Worm (Caenorhabditis elegans) whole organism, L1 larva: Measurements from ENCODE around the gene R02F2.7.
A peak's percentile ranks its signal among the peaks of the same experiment; 100 is the strongest.

Experiments
- C16A3.4 ChIP-seq: fragments of 150-350 bp; optimal IDR thresholded peaks from 2 replicates; lab custom pipeline; 2014; ENCODE audit warnings: missing biosample characterization, missing genetic modification characterization
- F16B12.6 ChIP-seq: fragments of 150-350 bp; optimal IDR thresholded peaks from 2 replicates; lab custom pipeline; 2014; ENCODE audit warnings: missing biosample characterization, missing genetic modification characterization
- aha-1 ChIP-seq: fragments of 150-350 bp; optimal IDR thresholded peaks from 2 replicates; lab custom pipeline; 2014; ENCODE audit warnings: missing biosample characterization, missing genetic modification characterization
- ama-1 ChIP-seq: fragments of 150-350 bp; optimal IDR thresholded peaks from 2 replicates; lab custom pipeline; 2014
- blmp-1 ChIP-seq: fragments of 150-350 bp; optimal IDR thresholded peaks from 2 replicates; lab custom pipeline; 2014; ENCODE audit warnings: missing biosample characterization, missing genetic modification characterization
- ceh-63 ChIP-seq: fragments of 200-800 bp; sonication (Bioruptor generic); optimal IDR thresholded peaks from 2 replicates; lab custom pipeline; 2018; ENCODE audit warnings: mild to moderate bottlenecking, missing genetic modification characterization, missing compliant biosample characterization
- ceh-8 ChIP-seq: fragments of 200-800 bp; sonication (Bioruptor generic); optimal IDR thresholded peaks from 2 replicates; lab custom pipeline; 2018; ENCODE audit warnings: mild to moderate bottlenecking, missing genetic modification characterization, moderate library complexity, missing compliant biosample characterization
- ceh-82 ChIP-seq, 3 experiments: fragments of 150-350 bp in 1 of 3; sonication (generic microtip) in 2 of 3; optimal IDR thresholded peaks; 2 replicates each; lab custom pipeline; 2014 to 2017; ENCODE audit warnings: missing biosample characterization in 3 of 3, missing genetic modification characterization in 3 of 3
- ceh-88 ChIP-seq: fragments of 200-800 bp; sonication (Bioruptor generic); IDR thresholded peaks from 2 replicates; pipeline ENCODE4 v1.3.6; 2022; ENCODE audit warnings: missing genetic modification characterization, missing compliant biosample characterization
- ceh-90 ChIP-seq: sonication (generic microtip); optimal IDR thresholded peaks from 2 replicates; lab custom pipeline; 2016; ENCODE audit warnings: missing genetic modification characterization, missing compliant biosample characterization
- dsc-1 ChIP-seq: sonication (generic microtip); optimal IDR thresholded peaks from 2 replicates; lab custom pipeline; 2016; ENCODE audit warnings: mild to moderate bottlenecking, missing genetic modification characterization, missing compliant biosample characterization
- efl-1 ChIP-seq, 4 experiments: fragments of 150-350 bp; optimal IDR thresholded peaks in 3 of 4; peaks in 1 of 4; 1 replicate in 1 of 4; 2 replicates in 3 of 4; lab custom pipeline; 2014; ENCODE audit warnings: missing biosample characterization in 2 of 4, missing genetic modification characterization in 2 of 4, missing genetic modification reagents in 2 of 4
- egl-13 ChIP-seq: sonication (generic microtip); optimal IDR thresholded peaks from 2 replicates; lab custom pipeline; 2016; ENCODE audit warnings: missing genotype, missing genetic modification reagents, missing genetic modification characterization, missing compliant biosample characterization
- egl-27 ChIP-seq, 2 experiments: fragments of 150-350 bp in 1 of 2; sonication (generic microtip); optimal IDR thresholded peaks; 3 replicates each; lab custom pipeline; 2017 to 2018; ENCODE audit warnings: missing biosample characterization in 2 of 2, missing genetic modification characterization in 2 of 2, missing genetic modification reagents in 2 of 2
- elt-2 ChIP-seq: sonication (generic microtip); optimal IDR thresholded peaks from 2 replicates; lab custom pipeline; 2016; ENCODE audit warnings: missing genetic modification characterization, mild to moderate bottlenecking, inconsistent platforms, missing compliant biosample characterization, missing genetic modification reagents
- ets-5 ChIP-seq: fragments of 200-800 bp; sonication (Bioruptor generic); IDR thresholded peaks from 2 replicates; pipeline ENCODE4 v1.3.6; 2022; ENCODE audit warnings: missing genetic modification characterization, missing compliant biosample characterization
- fkh-10 ChIP-seq: sonication (generic microtip); optimal IDR thresholded peaks from 2 replicates; lab custom pipeline; 2017; ENCODE audit warnings: missing biosample characterization, missing genetic modification reagents, missing genetic modification characterization
- fkh-4 ChIP-seq: sonication (generic microtip); optimal IDR thresholded peaks from 2 replicates; lab custom pipeline; 2016; ENCODE audit warnings: missing compliant biosample characterization, missing genetic modification characterization, borderline replicate concordance
- fkh-8 ChIP-seq: sonication (generic microtip); optimal IDR thresholded peaks from 2 replicates; lab custom pipeline; 2016; ENCODE audit warnings: mild to moderate bottlenecking, missing genetic modification characterization, missing compliant biosample characterization
- fos-1 ChIP-seq: fragments of 150-350 bp; optimal IDR thresholded peaks from 2 replicates; lab custom pipeline; 2014; ENCODE audit warnings: missing biosample characterization, missing genetic modification characterization
- hlh-17 ChIP-seq: fragments of 200-800 bp; sonication (Bioruptor generic); optimal IDR thresholded peaks from 2 replicates; lab custom pipeline; 2018; ENCODE audit warnings: missing genetic modification characterization, mild to moderate bottlenecking, missing compliant biosample characterization, moderate library complexity, borderline replicate concordance
- irx-1 ChIP-seq: sonication (generic microtip); optimal IDR thresholded peaks from 2 replicates; lab custom pipeline; 2016; ENCODE audit warnings: missing genetic modification characterization, missing compliant biosample characterization
- lin-14 ChIP-seq: fragments of 200-800 bp; sonication (Bioruptor generic); optimal IDR thresholded peaks from 2 replicates; lab custom pipeline; 2018; ENCODE audit warnings: mild to moderate bottlenecking, missing genetic modification characterization, moderate library complexity, missing compliant biosample characterization
- lin-35 ChIP-seq, 2 experiments: fragments of 150-350 bp; optimal IDR thresholded peaks; 2 replicates each; lab custom pipeline; 2014; ENCODE audit warnings: missing biosample characterization in 2 of 2, missing genetic modification characterization in 2 of 2, missing genetic modification reagents in 2 of 2
- lsy-2 ChIP-seq, 2 experiments: fragments of 150-350 bp; optimal IDR thresholded peaks; 2 replicates each; lab custom pipeline; 2014; ENCODE audit warnings: missing biosample characterization in 2 of 2, missing genetic modification characterization in 2 of 2
- mdl-1 ChIP-seq, 2 experiments: fragments of 150-350 bp; optimal IDR thresholded peaks; 2 replicates each; lab custom pipeline; 2014 to 2017; ENCODE audit warnings: missing biosample characterization in 2 of 2, missing genetic modification characterization in 2 of 2, inconsistent platforms in 1 of 2
- mep-1 ChIP-seq: fragments of 150-350 bp; optimal IDR thresholded peaks from 2 replicates; lab custom pipeline; 2014; ENCODE audit warnings: missing biosample characterization, missing genetic modification characterization
- nhr-11 ChIP-seq: fragments of 150-350 bp; optimal IDR thresholded peaks from 2 replicates; lab custom pipeline; 2014; ENCODE audit warnings: missing biosample characterization, missing genetic modification characterization
- nhr-12 ChIP-seq: sonication (generic microtip); optimal IDR thresholded peaks from 2 replicates; lab custom pipeline; 2017; ENCODE audit warnings: missing biosample characterization, missing genetic modification characterization
- nhr-20 ChIP-seq: sonication (generic microtip); optimal IDR thresholded peaks from 2 replicates; lab custom pipeline; 2016; ENCODE audit warnings: mild to moderate bottlenecking, missing genetic modification characterization, missing compliant biosample characterization
- nhr-28 ChIP-seq: fragments of 150-350 bp; optimal IDR thresholded peaks from 2 replicates; lab custom pipeline; 2014; ENCODE audit warnings: missing biosample characterization, missing genetic modification characterization
- nhr-47 ChIP-seq: sonication (generic microtip); optimal IDR thresholded peaks from 2 replicates; lab custom pipeline; 2016; ENCODE audit warnings: mild to moderate bottlenecking, missing genetic modification characterization, moderate library complexity, missing compliant biosample characterization
- nhr-71 ChIP-seq: sonication (generic microtip); optimal IDR thresholded peaks from 2 replicates; lab custom pipeline; 2016; ENCODE audit warnings: mild to moderate bottlenecking, missing genetic modification characterization, moderate library complexity, missing compliant biosample characterization
- nhr-85 ChIP-seq: sonication (generic microtip); peaks from one replicate; lab custom pipeline; 2016; ENCODE audit warnings: missing genetic modification characterization, inconsistent platforms, missing compliant biosample characterization
- pax-3 ChIP-seq: fragments of 200-800 bp; sonication (Bioruptor generic); optimal IDR thresholded peaks from 2 replicates; lab custom pipeline; 2018; ENCODE audit warnings: mild to moderate bottlenecking, missing genetic modification characterization, moderate library complexity, missing compliant biosample characterization
- pqm-1 ChIP-seq: sonication (generic microtip); optimal IDR thresholded peaks from 3 replicates; lab custom pipeline; 2017; ENCODE audit warnings: missing biosample characterization, missing genetic modification characterization
- sox-4 ChIP-seq: sonication (generic microtip); optimal IDR thresholded peaks from 2 replicates; lab custom pipeline; 2016; ENCODE audit warnings: missing genetic modification characterization, missing compliant biosample characterization
- swsn-7 ChIP-seq: sonication (generic microtip); optimal IDR thresholded peaks from 2 replicates; lab custom pipeline; 2016; ENCODE audit warnings: missing genetic modification characterization, missing compliant biosample characterization
- tbx-2 ChIP-seq: sonication (generic microtip); optimal IDR thresholded peaks from 2 replicates; lab custom pipeline; 2016; ENCODE audit warnings: missing genetic modification characterization, missing compliant biosample characterization
- unc-86 ChIP-seq: sonication (generic microtip); optimal IDR thresholded peaks from 2 replicates; lab custom pipeline; 2016; ENCODE audit warnings: missing genetic modification characterization, missing compliant biosample characterization
- xbp-1 ChIP-seq: sonication (generic microtip); optimal IDR thresholded peaks from 2 replicates; lab custom pipeline; 2016; ENCODE audit warnings: missing genetic modification characterization, missing compliant biosample characterization
- zag-1 ChIP-seq: fragments of 150-350 bp; optimal IDR thresholded peaks from 2 replicates; lab custom pipeline; 2014; ENCODE audit warnings: missing biosample characterization, missing genetic modification characterization
- ztf-11 ChIP-seq, 2 experiments: sonication (generic microtip); optimal IDR thresholded peaks; 2 replicates each; lab custom pipeline; 2016 to 2017; ENCODE audit warnings: missing genetic modification characterization in 2 of 2, missing biosample characterization in 1 of 2, missing compliant biosample characterization in 1 of 2

The R02F2.7 gene

ce11 chrIII:5501358-5502287, 18.1 kb upstream of the R02F2.7 start, which contains the start of gene R02F2.1 (continued):
- TF ChIP-seq ets-5 (GFP tag; lab: Robert Waterston, UW) (no peak), nhr-85 (peak; percentile 80)

ce11 chrIII:5500732-5501131, 17.2 kb upstream of the R02F2.7 start:
- TF ChIP-seq sox-4 (tag; lab: Kevin White, UChicago) (peak; percentile 80), swsn-7 (tag; lab: Kevin White, UChicago) (peak; percentile 19), ceh-63 (GFP tag; lab: Kevin White, UChicago) (no peak), egl-13 (peak; percentile 30), lsy-2 (tag; optimal IDR thresholded peaks at IDR 0.05; lab: Kevin White, UChicago) (peak; percentile 7 to 19), nhr-47 (tag; lab: Kevin White, UChicago) (peak; percentile 84), pax-3 (tag; lab: Kevin White, UChicago) (peak; percentile 83), fkh-8 (peak; percentile 88), nhr-20 (tag; lab: Kevin White, UChicago) (peak; percentile 19), lin-14 (GFP tag; lab: Kevin White, UChicago) (peak; percentile 17), dsc-1 (tag; lab: Kevin White, UChicago) (peak; percentile 99), blmp-1 (tag; lab: Kevin White, UChicago) (no peak), fkh-4 (tag; lab: Kevin White, UChicago) (peak; percentile 58), nhr-71 (tag; lab: Kevin White, UChicago) (peak; percentile 77), egl-27 (tag; optimal IDR thresholded peaks at IDR 0.05; lab: Kevin White, UChicago) (no peak), fos-1 (peak; percentile 35), nhr-11 (tag; lab: Kevin White, UChicago) (peak; percentile 56), unc-86 (peak; percentile 8), tbx-2 (tag; lab: Kevin White, UChicago) (no peak), ceh-8 (GFP tag; lab: Kevin White, UChicago) (peak; percentile 39)

- no peak for TF ChIP-seq irx-1 (tag; lab: Kevin White, UChicago)
- peak; percentile 8 for TF ChIP-seq lin-14 (GFP tag; lab: Kevin White, UChicago)
- peak in 1 of 2 experiments; percentile 10 for TF ChIP-seq ztf-11 (tag; optimal IDR thresholded peaks at IDR 0.05; lab: Kevin White, UChicago)
- no peak for TF ChIP-seq efl-1 (optimal IDR thresholded peaks at IDR 0.05; lab: Kevin White, UChicago)
- TF ChIP-seq efl-1 (GFP tag; optimal IDR thresholded peaks at IDR 0.05 in 1 of 2; lab: Kevin White, UChicago), result peak in 1 of 2 experiments; percentile 44
- no peak for TF ChIP-seq nhr-28 (tag; lab: Kevin White, UChicago)
- no peak for TF ChIP-seq ceh-82 (tag; optimal IDR thresholded peaks at IDR 0.05; lab: Kevin White, UChicago)
Observed at ce11 chrIII:5499942-5500341, 16.4 kb upstream of the R02F2.7 start.

- no peak for TF ChIP-seq aha-1
- peak; percentile 79 for TF ChIP-seq nhr-47 (tag; lab: Kevin White, UChicago)
- TF ChIP-seq dsc-1 (tag; lab: Kevin White, UChicago), result peak; percentile 75
- TF ChIP-seq sox-4 (tag; lab: Kevin White, UChicago), result no peak
- TF ChIP-seq hlh-17 (GFP tag; lab: Kevin White, UChicago), result no peak
- peak; percentile 42 for TF ChIP-seq C16A3.4 (tag; lab: Kevin White, UChicago)
- peak; percentile 91 to 96 for TF ChIP-seq lin-35 (GFP tag; optimal IDR thresholded peaks at IDR 0.05; lab: Kevin White, UChicago)
- peak; percentile 75 for TF ChIP-seq nhr-85
- no peak for TF ChIP-seq mdl-1 (tag; optimal IDR thresholded peaks at IDR 0.05; lab: Kevin White, UChicago)
- TF ChIP-seq mep-1 (tag; lab: Kevin White, UChicago), result peak; percentile 53
- TF ChIP-seq pqm-1, result no peak
- TF ChIP-seq fkh-10 (GFP tag; lab: Kevin White, UChicago), result no peak
- TF ChIP-seq blmp-1 (tag; lab: Kevin White, UChicago), result peak; percentile 55
- TF ChIP-seq nhr-12 (tag; lab: Kevin White, UChicago), result no peak
- peak; percentile 37 for TF ChIP-seq ceh-90 (tag; lab: Kevin White, UChicago)
- TF ChIP-seq xbp-1 (tag; lab: Kevin White, UChicago), result peak; percentile 76
- peak; percentile 58 for TF ChIP-seq lin-14 (GFP tag; lab: Kevin White, UChicago)
- no peak for TF ChIP-seq nhr-28 (tag; lab: Kevin White, UChicago)
- TF ChIP-seq F16B12.6 (tag; lab: Kevin White, UChicago), result no peak
- peak; percentile 70 for TF ChIP-seq tbx-2 (tag; lab: Kevin White, UChicago)
- TF ChIP-seq ztf-11 (tag; optimal IDR thresholded peaks at IDR 0.05; lab: Kevin White, UChicago), result no peak
- no peak for TF ChIP-seq fos-1
- no peak for TF ChIP-seq ama-1 (lab: Kevin White, UChicago)
- TF ChIP-seq egl-13, result peak; percentile 21
- no peak for TF ChIP-seq ceh-88
- TF ChIP-seq elt-2, result no peak
- no peak for TF ChIP-seq zag-1 (tag; lab: Kevin White, UChicago)
- TF ChIP-seq egl-27 (tag; optimal IDR thresholded peaks at IDR 0.05; lab: Kevin White, UChicago), result no peak
- TF ChIP-seq ceh-63 (GFP tag; lab: Kevin White, UChicago), result no peak
Observed at ce11 chrIII:5498973-5499372, 15.4 kb upstream of the R02F2.7 start, which contains the start of gene R02F2.9. Gene R02F2.9, plus strand, starts transcription at chrIII:5499190.
